Worm (Caenorhabditis elegans): ENCODE results near the gene cnp-3.

DNA sequence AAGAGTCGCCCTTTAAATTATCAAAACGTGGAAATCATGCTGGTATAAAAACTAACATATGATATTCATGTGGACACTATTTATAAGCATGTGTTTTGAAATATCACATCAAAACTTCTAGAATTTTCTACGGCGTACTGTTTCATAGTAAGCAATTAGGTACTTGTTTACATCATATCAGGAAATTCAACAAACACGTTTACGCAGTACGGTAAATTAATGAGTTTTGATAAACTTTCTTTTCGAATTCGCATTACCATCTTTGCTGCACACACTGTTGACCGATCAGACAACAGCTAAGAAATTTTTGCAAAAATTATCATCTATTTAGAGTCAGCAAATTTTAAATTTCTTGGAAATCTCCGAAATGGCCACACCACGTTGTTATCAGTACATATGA lies 2.5 kb upstream of the cnp-3 start:
- TF ChIP-seq ref-1 (GFP tag; conservative IDR thresholded peaks at IDR 0.05) (no peak), tab-1 (GFP tag; IDR thresholded peaks at IDR 0.05) (no peak), med-1 (GFP tag; optimal IDR thresholded peaks at IDR 0.05; ENCODE audit: insufficient read depth) (no peak), T22C8.4 (GFP tag; IDR thresholded peaks at IDR 0.05) (no peak), flt-1 (GFP tag; IDR thresholded peaks at IDR 0.05) (no peak), ztf-29 (GFP tag; IDR thresholded peaks at IDR 0.05) (no peak), cog-1 (tag; optimal IDR thresholded peaks at IDR 0.05) (no peak)

Measured in whole organism, midembryonic.